Fruit fly (Drosophila melanogaster): ENCODE data around the gene SmD2.
A peak's percentile ranks its signal among the peaks of the same experiment; 100 is the strongest.

SmD2 gene

DNA sequence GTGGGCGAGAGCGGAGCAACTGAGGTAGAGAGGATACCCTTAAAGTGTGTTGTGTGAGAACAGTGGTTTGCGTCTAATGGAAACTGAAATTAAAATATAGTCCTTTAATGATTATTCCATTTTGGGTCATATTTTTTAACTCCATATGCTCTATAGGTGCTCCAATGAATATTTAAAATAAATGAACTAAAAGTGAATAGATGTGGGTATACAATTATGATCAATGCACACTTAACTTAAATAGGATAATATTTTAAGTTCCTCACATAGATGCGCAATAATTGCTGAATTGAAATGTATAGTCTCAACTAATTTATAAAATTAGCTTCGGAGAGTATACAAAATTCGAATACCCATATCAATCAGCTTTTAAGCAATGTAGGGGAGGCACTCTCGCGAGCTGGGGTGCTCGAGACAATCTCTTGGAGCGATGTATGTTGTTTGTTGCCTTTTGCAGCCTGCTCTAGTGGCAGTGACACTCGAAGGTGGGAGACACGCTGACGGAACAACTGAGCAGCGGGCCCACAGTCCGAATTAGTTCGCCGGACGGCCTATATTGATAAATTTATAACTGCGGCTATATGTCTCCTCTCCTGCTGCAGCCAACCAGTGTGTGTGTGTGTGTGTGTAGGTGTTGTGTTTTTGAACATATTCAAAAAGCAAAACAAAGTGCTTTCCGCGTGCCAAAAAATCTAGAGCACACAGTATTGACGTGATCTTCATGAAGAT is 8.1 kb upstream of the SmD2 start (continued):
- peak; percentile 30 for TF ChIP-seq sage (GFP tag; optimal IDR thresholded peaks at IDR 0.05)
- TF ChIP-seq Dfd (GFP tag; optimal IDR thresholded peaks at IDR 0.05) = no peak
- TF ChIP-seq Mio (GFP tag; optimal IDR thresholded peaks at IDR 0.05) = no peak
- TF ChIP-seq Hr78 (GFP tag; optimal IDR thresholded peaks at IDR 0.05) = no peak
- no peak for TF ChIP-seq CrebA (GFP tag; optimal IDR thresholded peaks at IDR 0.05; ENCODE audit: borderline replicate concordance)
- TF ChIP-seq foxo (GFP tag; optimal IDR thresholded peaks at IDR 0.05) = peak in 1 of 2 experiments; percentile 86
- TF ChIP-seq GATAd (GFP tag; optimal IDR thresholded peaks at IDR 0.05) = no peak

dm6 chr3R:6352893-6353623 is 7.3 kb upstream of the SmD2 start:
- TF ChIP-seq Hnf4 (GFP tag; optimal IDR thresholded peaks at IDR 0.05) (no peak), fru (GFP tag; optimal IDR thresholded peaks at IDR 0.05) (no peak), Dif (GFP tag; optimal IDR thresholded peaks at IDR 0.05; ENCODE audit: partially characterized antibody) (no peak), dl (GFP tag; optimal IDR thresholded peaks at IDR 0.05; ENCODE audit: insufficient read depth in 1 of 2, partially characterized antibody in 2 of 2) (peak in 1 of 2 experiments; percentile 40), tai (GFP tag; optimal IDR thresholded peaks at IDR 0.05) (no peak), OdsH (GFP tag; optimal IDR thresholded peaks at IDR 0.05) (no peak), Myc (optimal IDR thresholded peaks at IDR 0.05) (no peak), CG9705 (GFP tag; optimal IDR thresholded peaks at IDR 0.05) (no peak), GATAd (GFP tag; optimal IDR thresholded peaks at IDR 0.05) (no peak), Vsx2 (GFP tag; optimal IDR thresholded peaks at IDR 0.05; ENCODE audit: partially characterized antibody) (no peak), usp (GFP tag; optimal IDR thresholded peaks at IDR 0.05) (no peak), Jra (GFP tag; optimal IDR thresholded peaks at IDR 0.05) (no peak), Abd-B (GFP tag; optimal IDR thresholded peaks at IDR 0.05) (no peak), HLH106 (tag; optimal IDR thresholded peaks at IDR 0.05) (peak; percentile 23), h (GFP tag; optimal IDR thresholded peaks at IDR 0.05) (peak; percentile 14), Rel (GFP tag; optimal IDR thresholded peaks at IDR 0.05) (peak; percentile 28), Rel (tag; optimal IDR thresholded peaks at IDR 0.05) (peak; percentile 81), sage (GFP tag; optimal IDR thresholded peaks at IDR 0.05) (no peak), foxo (GFP tag; optimal IDR thresholded peaks at IDR 0.05) (peak in 1 of 2 experiments; percentile 10), N (GFP tag; optimal IDR thresholded peaks at IDR 0.05) (no peak), CG32264 (GFP tag; optimal IDR thresholded peaks at IDR 0.05) (no peak), Sp1 (GFP tag; optimal IDR thresholded peaks at IDR 0.05) (no peak), sv (GFP tag; optimal IDR thresholded peaks at IDR 0.05) (no peak), ey (GFP tag; optimal IDR thresholded peaks at IDR 0.05) (no peak), dsf (GFP tag; optimal IDR thresholded peaks at IDR 0.05; ENCODE audit: borderline replicate concordance) (no peak), Hr83 (GFP tag; optimal IDR thresholded peaks at IDR 0.05; ENCODE audit: poor library complexity, severe bottlenecking) (peak; percentile 55), br (GFP tag; optimal IDR thresholded peaks at IDR 0.05) (peak; percentile 9), brk (GFP tag; optimal IDR thresholded peaks at IDR 0.05) (no peak), dmrt93B (GFP tag; optimal IDR thresholded peaks at IDR 0.05) (no peak)

dm6 chr3R:6352436-6352835 is 6.7 kb upstream of the SmD2 start:
- no peak for TF ChIP-seq Hr78 (GFP tag; optimal IDR thresholded peaks at IDR 0.05)
- no peak for TF ChIP-seq dsf (GFP tag; optimal IDR thresholded peaks at IDR 0.05; ENCODE audit: borderline replicate concordance)
- TF ChIP-seq brk (GFP tag; optimal IDR thresholded peaks at IDR 0.05) = no peak
- TF ChIP-seq rgr (GFP tag; optimal IDR thresholded peaks at IDR 0.05) = no peak
- no peak for TF ChIP-seq lola (GFP tag; optimal IDR thresholded peaks at IDR 0.05)
- TF ChIP-seq Vsx2 (GFP tag; optimal IDR thresholded peaks at IDR 0.05; ENCODE audit: partially characterized antibody) = no peak
- no peak for TF ChIP-seq Sp1 (GFP tag; optimal IDR thresholded peaks at IDR 0.05)
- no peak for TF ChIP-seq sage (GFP tag; optimal IDR thresholded peaks at IDR 0.05)
- TF ChIP-seq jim (GFP tag; optimal IDR thresholded peaks at IDR 0.05) = no peak
- no peak for TF ChIP-seq Hnf4 (GFP tag; optimal IDR thresholded peaks at IDR 0.05)
- no peak for TF ChIP-seq HLH106 (tag; optimal IDR thresholded peaks at IDR 0.05)
- no peak for TF ChIP-seq dmrt93B (GFP tag; optimal IDR thresholded peaks at IDR 0.05)

Measured in whole organism, wandering third instar larva.